Fruit fly (Drosophila melanogaster) S2 (cell line): ENCODE results near the gene CG33158.

ENCODE experiments used
- CG8478 ChIP-seq: fragments of >200 bp; optimal IDR thresholded peaks from 2 replicates; lab custom pipeline; 2018
- CTCF ChIP-seq, 2 experiments: fragments of >200 bp; optimal IDR thresholded peaks; 2 replicates each; lab custom pipeline; 2018

- no peak for TF ChIP-seq CG8478 (lab: Kevin White, UChicago)
- TF ChIP-seq CTCF (optimal IDR thresholded peaks at IDR 0.05; lab: Kevin White, UChicago) = no peak
Observed at dm6 chr3L:16490583-16490880, 71.1 kb downstream of the CG33158 start.
